Worm (Caenorhabditis elegans): ENCODE measurements around the gene unc-1.

unc-1 gene

DNA sequence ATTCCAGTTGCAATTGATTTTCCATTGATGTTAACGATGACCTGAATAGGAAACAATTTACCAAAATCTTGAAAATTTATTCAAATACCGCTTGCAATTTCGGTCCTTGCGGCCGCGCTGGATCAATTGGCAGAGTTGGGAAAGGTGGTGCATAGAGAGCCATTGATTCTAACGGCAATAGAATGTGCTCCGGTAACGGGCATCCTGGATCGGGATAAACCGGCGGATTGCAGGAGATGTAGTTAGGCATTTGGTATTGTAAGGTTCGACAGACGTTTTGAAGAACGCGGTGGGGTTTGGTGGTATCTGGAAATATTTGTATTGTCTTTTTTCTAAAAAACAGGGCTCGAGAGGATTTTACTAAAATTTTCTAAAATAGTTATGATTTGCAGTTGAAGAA lies 31.4 kb downstream of the unc-1 start:
- TF ChIP-seq skn-1 (tag; optimal IDR thresholded peaks at IDR 0.05) (no peak), F13H6.1 (tag; optimal IDR thresholded peaks at IDR 0.05) (no peak), mab-5 (tag; optimal IDR thresholded peaks at IDR 0.05) (no peak), lin-11 (tag; optimal IDR thresholded peaks at IDR 0.05) (no peak), zag-1 (tag; optimal IDR thresholded peaks at IDR 0.05) (no peak), ama-1 (optimal IDR thresholded peaks at IDR 0.05) (no peak), ztf-1 (GFP tag; conservative IDR thresholded peaks at IDR 0.05) (no peak), nhr-23 (tag; optimal IDR thresholded peaks at IDR 0.05) (no peak), peb-1 (tag; optimal IDR thresholded peaks at IDR 0.05) (no peak), nhr-12 (tag; optimal IDR thresholded peaks at IDR 0.05) (no peak)

ce11 chrX:1027370-1027769 lies 34.9 kb downstream of the unc-1 start:
- TF ChIP-seq nhr-129 (tag; optimal IDR thresholded peaks at IDR 0.05) (no peak), nhr-6 (tag; optimal IDR thresholded peaks at IDR 0.05) (no peak), snpc-4 (tag; optimal IDR thresholded peaks at IDR 0.05) (peak; percentile 53), egl-27 (tag; optimal IDR thresholded peaks at IDR 0.05) (no peak), ceh-82 (tag; optimal IDR thresholded peaks at IDR 0.05) (no peak), ZK546.5 (tag; optimal IDR thresholded peaks at IDR 0.05) (no peak)

DNA sequence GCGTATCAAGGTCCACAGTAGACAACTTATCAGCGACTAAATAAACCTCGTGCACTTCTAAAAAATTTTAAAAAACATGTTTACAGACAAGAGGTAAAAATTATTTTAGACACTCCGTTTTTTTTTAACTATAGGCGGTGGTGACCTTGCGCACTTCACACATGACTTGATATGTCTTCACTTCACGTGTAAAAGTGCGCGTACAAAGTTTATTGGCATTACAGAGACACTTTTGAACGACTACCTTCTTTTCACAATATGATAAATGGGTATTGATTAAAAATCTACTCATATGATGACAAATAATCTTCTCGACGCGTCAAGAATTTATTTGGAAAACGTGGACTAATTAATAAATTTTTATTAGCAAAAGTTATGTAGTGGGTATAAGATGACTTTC lies 35.5 kb downstream of the unc-1 start:
- TF ChIP-seq aly-2 (tag; optimal IDR thresholded peaks at IDR 0.05) (no peak), mdl-1 (tag; optimal IDR thresholded peaks at IDR 0.05) (no peak), zag-1 (tag; optimal IDR thresholded peaks at IDR 0.05) (no peak), R02D3.7 (tag; optimal IDR thresholded peaks at IDR 0.05) (no peak), F13H6.1 (tag; optimal IDR thresholded peaks at IDR 0.05) (no peak), snpc-4 (tag; optimal IDR thresholded peaks at IDR 0.05) (no peak), lin-39 (tag; optimal IDR thresholded peaks at IDR 0.05) (no peak), nhr-21 (tag; optimal IDR thresholded peaks at IDR 0.05) (peak; percentile 71), dmd-4 (tag; optimal IDR thresholded peaks at IDR 0.05) (no peak), lsy-2 (tag; optimal IDR thresholded peaks at IDR 0.05) (no peak), unc-62 (GFP tag; optimal IDR thresholded peaks at IDR 0.05) (no peak), sma-3 (GFP tag; optimal IDR thresholded peaks at IDR 0.05) (peak; percentile 54), nhr-11 (tag; optimal IDR thresholded peaks at IDR 0.05) (no peak), nhr-12 (tag; optimal IDR thresholded peaks at IDR 0.05) (no peak), mbf-1 (tag; optimal IDR thresholded peaks at IDR 0.05) (no peak), sem-4 (tag; optimal IDR thresholded peaks at IDR 0.05) (no peak), ztf-4 (tag; optimal IDR thresholded peaks at IDR 0.05) (no peak), peb-1 (tag; optimal IDR thresholded peaks at IDR 0.05) (no peak), lin-11 (tag; optimal IDR thresholded peaks at IDR 0.05) (no peak), ZK546.5 (tag; optimal IDR thresholded peaks at IDR 0.05) (no peak), mab-5 (tag; optimal IDR thresholded peaks at IDR 0.05) (no peak), elt-3 (tag; optimal IDR thresholded peaks at IDR 0.05) (no peak), lin-13 (GFP tag; optimal IDR thresholded peaks at IDR 0.05) (no peak), ztf-11 (tag; optimal IDR thresholded peaks at IDR 0.05) (no peak), unc-55 (GFP tag; optimal IDR thresholded peaks at IDR 0.05) (no peak), nhr-77 (tag; optimal IDR thresholded peaks at IDR 0.05) (no peak), skn-1 (tag; optimal IDR thresholded peaks at IDR 0.05) (no peak), sma-9 (GFP tag; optimal IDR thresholded peaks at IDR 0.05) (peak; percentile 44), sma-9 (tag; optimal IDR thresholded peaks at IDR 0.05) (no peak), crh-2 (tag; optimal IDR thresholded peaks at IDR 0.05) (peak; percentile 54), Y55F3AM.14 (GFP tag; optimal IDR thresholded peaks at IDR 0.05) (no peak), nhr-10 (tag; optimal IDR thresholded peaks at IDR 0.05) (no peak), unc-39 (tag; optimal IDR thresholded peaks at IDR 0.05) (no peak), blmp-1 (tag; optimal IDR thresholded peaks at IDR 0.05; ENCODE audit: insufficient read depth) (no peak), ceh-82 (tag; optimal IDR thresholded peaks at IDR 0.05) (no peak), nhr-23 (tag; optimal IDR thresholded peaks at IDR 0.05) (no peak), fos-1 (tag; optimal IDR thresholded peaks at IDR 0.05) (no peak), ceh-16 (tag; optimal IDR thresholded peaks at IDR 0.05) (no peak), nhr-129 (tag; optimal IDR thresholded peaks at IDR 0.05) (peak; percentile 17), C34F6.9 (tag; optimal IDR thresholded peaks at IDR 0.05) (no peak), nhr-25 (tag; optimal IDR thresholded peaks at IDR 0.05) (peak; percentile 77), ztf-1 (GFP tag; conservative IDR thresholded peaks at IDR 0.05) (no peak), nhr-237 (tag; optimal IDR thresholded peaks at IDR 0.05) (no peak), gmeb-1 (tag; optimal IDR thresholded peaks at IDR 0.05) (peak; percentile 19), nhr-6 (tag; optimal IDR thresholded peaks at IDR 0.05) (no peak), egl-27 (tag; optimal IDR thresholded peaks at IDR 0.05) (no peak)
